Worm (Caenorhabditis elegans) whole organism, L4 larva: ENCODE measurements around the gene F21C10.18.

Experiments
- F26F4.8 ChIP-seq: fragments of 200-800 bp; sonication (Bioruptor generic); conservative IDR thresholded peaks from 2 replicates; pipeline ENCODE4 v1.3.6; 2022; ENCODE audit warnings: missing genetic modification characterization, missing compliant biosample characterization
- T20F7.1 ChIP-seq: fragments of 200-800 bp; sonication (Bioruptor generic); optimal IDR thresholded peaks from 2 replicates; lab custom pipeline; 2018; ENCODE audit warnings: mild to moderate bottlenecking, missing genetic modification characterization, missing compliant biosample characterization
- Y48G9A.11 ChIP-seq: fragments of 200-800 bp; sonication (Bioruptor generic); IDR thresholded peaks from 2 replicates; pipeline ENCODE4 v1.3.6; 2022; ENCODE audit warnings: missing genetic modification reagents, missing genetic modification characterization, missing compliant biosample characterization
- ZK546.5 ChIP-seq, 2 experiments: sonication (generic microtip); optimal IDR thresholded peaks; 2 replicates each; lab custom pipeline; 2017; ENCODE audit warnings: missing biosample characterization in 2 of 2, missing genetic modification characterization in 2 of 2
- aha-1 ChIP-seq: fragments of 150-350 bp; peaks from one replicate; lab custom pipeline; 2014; ENCODE audit warnings: missing biosample characterization, missing genetic modification characterization
- ama-1 ChIP-seq: fragments of 150-350 bp; optimal IDR thresholded peaks from 2 replicates; lab custom pipeline; 2014; ENCODE audit warnings: inconsistent platforms, mixed read lengths
- ceh-20 ChIP-seq: fragments of 200-800 bp; sonication (Bioruptor generic); IDR thresholded peaks from 2 replicates; pipeline ENCODE4 v1.3.6; 2022; ENCODE audit warnings: missing genetic modification reagents, missing genetic modification characterization, missing compliant biosample characterization
- ceh-62 ChIP-seq: sonication (generic microtip); optimal IDR thresholded peaks from 2 replicates; lab custom pipeline; 2017; ENCODE audit warnings: missing biosample characterization, missing genetic modification characterization
- ceh-82 ChIP-seq: sonication (generic microtip); optimal IDR thresholded peaks from 2 replicates; lab custom pipeline; 2017; ENCODE audit warnings: missing biosample characterization, missing genetic modification characterization
- daf-16 ChIP-seq, 3 experiments: sonication (generic microtip); optimal IDR thresholded peaks; 2 replicates each; lab custom pipeline; 2016 to 2017; ENCODE audit warnings: missing genetic modification characterization in 3 of 3, missing genetic modification reagents in 3 of 3, mild to moderate bottlenecking in 2 of 3, missing compliant biosample characterization in 2 of 3, missing biosample characterization in 1 of 3, moderate library complexity in 1 of 3
- dmd-6 ChIP-seq: fragments of 200-800 bp; sonication (Bioruptor generic); IDR thresholded peaks from 2 replicates; pipeline ENCODE4 v1.3.6; 2022; ENCODE audit warnings: missing genetic modification reagents, missing genetic modification characterization, missing compliant biosample characterization
- dve-1 ChIP-seq: sonication (generic microtip); optimal IDR thresholded peaks from 2 replicates; lab custom pipeline; 2017; ENCODE audit warnings: antibody characterized with exemption, mild to moderate bottlenecking, missing genetic modification characterization, missing compliant biosample characterization; ENCODE audit not compliant: insufficient read depth
- fos-1 ChIP-seq: fragments of 150-350 bp; optimal IDR thresholded peaks from 2 replicates; lab custom pipeline; 2014; ENCODE audit warnings: missing biosample characterization, missing genetic modification characterization
- hif-1 ChIP-seq, 2 experiments: sonication (generic microtip); optimal IDR thresholded peaks; 2 replicates each; lab custom pipeline; 2016 to 2017; ENCODE audit warnings: missing compliant biosample characterization in 2 of 2, missing genetic modification characterization in 2 of 2, missing genetic modification reagents in 2 of 2, missing genotype in 2 of 2, mild to moderate bottlenecking in 1 of 2
- hlh-11 ChIP-seq: fragments of 200-800 bp; sonication (Bioruptor generic); optimal IDR thresholded peaks from 2 replicates; lab custom pipeline; 2018; ENCODE audit warnings: mild to moderate bottlenecking, missing genetic modification characterization, missing compliant biosample characterization
- hlh-30 ChIP-seq: sonication (generic microtip); optimal IDR thresholded peaks from 2 replicates; lab custom pipeline; 2017; ENCODE audit warnings: antibody characterized with exemption, mild to moderate bottlenecking, missing genetic modification characterization, missing compliant biosample characterization; ENCODE audit not compliant: insufficient read depth
- lim-7 ChIP-seq: fragments of 200-800 bp; sonication (Bioruptor generic); IDR thresholded peaks from 2 replicates; pipeline ENCODE4 v1.3.6; 2022; ENCODE audit warnings: missing genetic modification characterization, missing compliant biosample characterization
- lin-29 ChIP-seq: fragments of 200-800 bp; sonication (Bioruptor generic); IDR thresholded peaks from 2 replicates; pipeline ENCODE4 v1.3.6; 2022; ENCODE audit warnings: missing genetic modification reagents, missing genetic modification characterization, missing compliant biosample characterization
- lsy-2 ChIP-seq, 2 experiments: fragments of 150-350 bp in 1 of 2; sonication (generic microtip) in 1 of 2; optimal IDR thresholded peaks; 2 replicates each; lab custom pipeline; 2014 to 2017; ENCODE audit warnings: missing biosample characterization in 2 of 2, missing genetic modification characterization in 2 of 2
- madf-9 ChIP-seq: fragments of 200-800 bp; sonication (Bioruptor generic); conservative IDR thresholded peaks from 2 replicates; pipeline ENCODE4 v1.3.6; 2022; ENCODE audit warnings: missing genetic modification reagents, missing genetic modification characterization, missing compliant biosample characterization
- mdl-1 ChIP-seq, 2 experiments: fragments of 150-350 bp in 1 of 2; sonication (generic microtip) in 1 of 2; optimal IDR thresholded peaks; 2 replicates each; lab custom pipeline; 2014 to 2017; ENCODE audit warnings: missing biosample characterization in 2 of 2, missing genetic modification characterization in 2 of 2
- mxl-2 ChIP-seq: fragments of 200-800 bp; sonication (Bioruptor generic); conservative IDR thresholded peaks from 2 replicates; pipeline ENCODE4 v1.3.6; 2022; ENCODE audit warnings: missing genetic modification reagents, missing genetic modification characterization, missing compliant biosample characterization
- nhr-102 ChIP-seq: sonication (generic microtip); optimal IDR thresholded peaks from 2 replicates; lab custom pipeline; 2016; ENCODE audit warnings: mild to moderate bottlenecking, missing genetic modification characterization, moderate library complexity, missing compliant biosample characterization
- nhr-25 ChIP-seq: sonication (generic microtip); optimal IDR thresholded peaks from 2 replicates; lab custom pipeline; 2017; ENCODE audit warnings: missing genetic modification characterization, mild to moderate bottlenecking, missing compliant biosample characterization, antibody characterized with exemption, moderate library complexity, borderline replicate concordance; ENCODE audit not compliant: insufficient read depth
- nhr-28 ChIP-seq: fragments of 150-350 bp; optimal IDR thresholded peaks from 2 replicates; lab custom pipeline; 2014; ENCODE audit warnings: missing biosample characterization, missing genetic modification characterization
- nhr-48 ChIP-seq: sonication (generic microtip); optimal IDR thresholded peaks from 2 replicates; lab custom pipeline; 2016; ENCODE audit warnings: mild to moderate bottlenecking, missing genetic modification characterization, missing compliant biosample characterization
- nhr-6 ChIP-seq: fragments of 150-350 bp; optimal IDR thresholded peaks from 2 replicates; lab custom pipeline; 2014; ENCODE audit warnings: missing biosample characterization, missing genetic modification characterization
- pha-4 ChIP-seq, 2 experiments: fragments of 150-350 bp in 1 of 2; fragments of 200-800 bp in 1 of 2; sonication (Bioruptor generic) in 1 of 2; IDR thresholded peaks in 1 of 2; optimal IDR thresholded peaks in 1 of 2; 2 replicates each; pipeline versions ENCODE4 v1.3.6 to Lab custom; 2014 to 2022; ENCODE audit warnings: missing genetic modification characterization in 2 of 2, missing genetic modification reagents in 2 of 2, missing biosample characterization in 1 of 2, missing compliant biosample characterization in 1 of 2
- php-3 ChIP-seq: fragments of 200-800 bp; sonication (Bioruptor generic); IDR thresholded peaks from 2 replicates; pipeline ENCODE4 v1.3.6; 2022; ENCODE audit warnings: missing genetic modification reagents, missing genetic modification characterization, missing compliant biosample characterization
- saeg-2 ChIP-seq: fragments of 200-800 bp; sonication (Bioruptor generic); IDR thresholded peaks from 2 replicates; pipeline ENCODE4 v1.3.6; 2022; ENCODE audit warnings: missing genetic modification reagents, missing genetic modification characterization, missing compliant biosample characterization
- spr-3 ChIP-seq: fragments of 200-800 bp; sonication (Bioruptor generic); optimal IDR thresholded peaks from 2 replicates; lab custom pipeline; 2018; ENCODE audit warnings: mild to moderate bottlenecking, missing genetic modification characterization, missing compliant biosample characterization
- tag-97 ChIP-seq: fragments of 200-800 bp; sonication (Bioruptor generic); IDR thresholded peaks from 2 replicates; pipeline ENCODE4 v1.3.6; 2022; ENCODE audit warnings: missing genetic modification characterization, missing compliant biosample characterization
- tra-1 ChIP-seq: fragments of 200-800 bp; sonication (Bioruptor generic); IDR thresholded peaks from 2 replicates; pipeline ENCODE4 v1.3.6; 2022; ENCODE audit warnings: missing genetic modification reagents, missing genetic modification characterization, missing compliant biosample characterization
- unc-62 ChIP-seq, 3 experiments: fragments of 150-350 bp in 1 of 3; sonication (generic microtip); optimal IDR thresholded peaks in 2 of 3; peaks in 1 of 3; 1 replicate in 1 of 3; 2 replicates in 2 of 3; lab custom pipeline; 2014 to 2017; ENCODE audit warnings: missing biosample characterization in 3 of 3, missing genetic modification characterization in 3 of 3, missing genetic modification reagents in 3 of 3, missing genotype in 1 of 3
- zag-1 ChIP-seq: fragments of 150-350 bp; optimal IDR thresholded peaks from 2 replicates; lab custom pipeline; 2014; ENCODE audit warnings: missing biosample characterization, missing genetic modification characterization
- zip-11 ChIP-seq: fragments of 200-800 bp; sonication (Bioruptor generic); IDR thresholded peaks from 2 replicates; pipeline ENCODE4 v1.3.6; 2022; ENCODE audit warnings: missing genetic modification characterization, missing compliant biosample characterization
- ztf-7 ChIP-seq: fragments of 150-350 bp; optimal IDR thresholded peaks from 2 replicates; lab custom pipeline; 2014; ENCODE audit warnings: missing biosample characterization, missing genetic modification characterization

F21C10.18 gene

DNA sequence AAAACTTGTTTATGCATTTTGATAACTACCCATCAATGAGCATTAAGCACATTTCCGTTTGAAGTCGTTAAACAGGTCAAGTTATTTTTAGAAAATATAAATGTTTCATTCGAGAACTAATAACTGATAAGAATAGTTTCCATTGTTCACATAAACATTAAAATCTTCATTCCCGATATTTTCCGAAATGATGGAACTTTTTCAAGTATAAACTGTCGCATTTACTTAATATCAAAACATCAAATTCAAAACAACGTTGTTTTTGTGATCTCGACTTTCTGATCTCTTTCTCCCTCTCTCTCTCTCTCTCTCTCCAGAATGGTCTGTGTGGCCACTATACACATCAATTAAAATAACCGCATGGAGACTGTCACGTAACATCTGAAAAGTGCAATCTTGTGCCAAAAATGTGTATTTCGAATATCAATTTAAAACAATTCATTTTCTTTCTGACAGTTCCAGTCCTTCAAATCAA is 33.9 kb upstream of the F21C10.18 start (continued):
- TF ChIP-seq php-3 (GFP tag; lab: Robert Waterston, UW): peak; percentile 76
- TF ChIP-seq nhr-25 (tag; lab: Kevin White, UChicago): no peak
- TF ChIP-seq ztf-7 (tag; lab: Kevin White, UChicago): no peak
- peak; percentile 96 for TF ChIP-seq aha-1 (tag; lab: Kevin White, UChicago)
- no peak for TF ChIP-seq mxl-2 (GFP tag; lab: Robert Waterston, UW)

DNA sequence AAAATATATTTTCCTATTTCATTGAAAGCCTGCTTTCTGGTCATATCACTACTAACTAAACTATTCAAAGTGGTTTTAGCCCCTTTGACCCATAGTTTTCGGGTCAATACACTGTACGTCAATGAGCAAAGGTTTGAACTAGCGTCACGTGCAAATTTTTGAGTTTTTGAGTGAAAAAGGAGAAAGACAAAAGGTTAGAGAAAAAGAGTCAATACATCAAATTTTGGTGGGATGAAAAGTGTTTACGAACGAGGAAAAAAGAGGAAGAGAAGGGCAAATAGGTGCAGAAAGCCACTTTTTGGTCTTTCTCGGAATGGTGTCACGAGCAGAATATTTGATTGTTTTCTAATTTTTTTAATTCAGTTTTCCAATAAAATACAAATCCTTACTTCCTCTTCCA is 32.5 kb upstream of the F21C10.18 start:
- TF ChIP-seq hlh-30: peak; percentile 38
- TF ChIP-seq daf-16 (GFP tag; optimal IDR thresholded peaks at IDR 0.05; lab: Kevin White, UChicago): no peak
- peak; percentile 59 for TF ChIP-seq daf-16 (tag; optimal IDR thresholded peaks at IDR 0.05; lab: Kevin White, UChicago)
- TF ChIP-seq nhr-48: no peak
- no peak for TF ChIP-seq lim-7 (GFP tag; lab: Robert Waterston, UW)
- peak; percentile 35 for TF ChIP-seq hlh-11 (tag; lab: Kevin White, UChicago)
- no peak for TF ChIP-seq ama-1 (lab: Kevin White, UChicago)
- peak; percentile 31 for TF ChIP-seq dmd-6 (GFP tag; lab: Robert Waterston, UW)
- TF ChIP-seq pha-4 (GFP tag; IDR thresholded peaks at IDR 0.05; lab: Robert Waterston, UW): 0 out of 2 replicates have a peak, but pooled peaks have one; percentile 35
- TF ChIP-seq pha-4 (tag; optimal IDR thresholded peaks at IDR 0.05; lab: Kevin White, UChicago): no peak
- TF ChIP-seq nhr-28: peak; percentile 25
- no peak for TF ChIP-seq madf-9 (GFP tag; lab: Robert Waterston, UW)
- TF ChIP-seq ceh-82: no peak
- TF ChIP-seq dve-1 (tag; lab: Kevin White, UChicago): peak; percentile 15
- TF ChIP-seq lsy-2 (tag; optimal IDR thresholded peaks at IDR 0.05; lab: Kevin White, UChicago): peak in 1 of 2 experiments; percentile 25
- peak in 1 of 2 experiments; percentile 32 for TF ChIP-seq mdl-1 (tag; optimal IDR thresholded peaks at IDR 0.05; lab: Kevin White, UChicago)

DNA sequence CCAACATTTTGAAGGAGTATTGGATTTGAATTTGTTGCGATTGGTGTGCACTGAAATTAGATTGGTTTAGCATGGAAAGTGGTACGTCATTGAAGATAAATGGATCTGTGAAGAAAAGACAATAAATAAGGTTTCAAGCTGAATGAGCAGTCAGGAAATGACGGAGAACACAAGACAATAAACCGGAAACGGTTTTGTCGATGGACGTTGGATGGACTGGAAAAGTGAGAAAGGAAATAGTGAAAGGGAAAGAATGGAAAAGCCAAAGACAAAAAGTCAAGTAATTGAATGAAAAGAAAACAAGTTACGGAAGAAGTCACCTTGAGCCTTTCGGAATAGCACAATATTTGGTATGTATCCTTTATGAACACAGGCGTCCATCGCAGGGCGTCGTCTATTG is 32.0 kb upstream of the F21C10.18 start, which contains the start of gene T27E4.7:
T27E4.7 (minus strand) TSS at position 50 of the 400 bp plus-strand sequence.
- TF ChIP-seq daf-16 (GFP tag; optimal IDR thresholded peaks at IDR 0.05; lab: Kevin White, UChicago): no peak
- TF ChIP-seq daf-16 (tag; optimal IDR thresholded peaks at IDR 0.05; lab: Kevin White, UChicago): peak; percentile 4
- TF ChIP-seq aha-1 (tag; lab: Kevin White, UChicago): peak; percentile 92
- no peak for TF ChIP-seq mxl-2 (GFP tag; lab: Robert Waterston, UW)
- no peak for TF ChIP-seq lin-29 (GFP tag; lab: Robert Waterston, UW)

DNA sequence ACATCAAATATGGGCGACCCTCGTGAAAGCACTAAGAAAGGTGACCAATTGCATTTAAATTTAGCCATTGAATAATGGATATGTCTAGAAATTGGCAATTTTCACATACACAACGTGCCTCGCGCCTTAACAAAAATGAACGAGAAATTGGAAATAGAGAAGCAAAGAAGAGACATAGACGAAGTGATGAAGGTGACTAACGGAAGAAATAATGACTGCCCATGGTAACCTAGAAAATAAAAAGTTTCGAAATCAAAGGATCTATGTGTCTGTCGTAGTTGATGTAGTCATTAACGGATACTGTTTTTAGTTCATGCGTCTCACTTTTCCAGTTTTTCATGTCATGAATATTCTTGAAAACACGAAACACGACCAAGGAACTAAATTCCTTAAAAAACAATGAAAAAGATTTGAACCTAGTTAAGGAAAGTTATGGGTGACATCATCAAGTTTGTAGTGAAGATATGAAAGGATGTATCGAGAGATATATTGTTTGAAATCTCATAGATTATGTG is 30.2 kb upstream of the F21C10.18 start:
- TF ChIP-seq nhr-28: peak; percentile 66
- peak in 1 of 2 experiments; percentile 53 for TF ChIP-seq unc-62 (GFP tag; optimal IDR thresholded peaks at IDR 0.05 in 1 of 2; lab: Kevin White, UChicago)
- TF ChIP-seq unc-62 (tag; optimal IDR thresholded peaks at IDR 0.05; lab: Kevin White, UChicago): no peak
- no peak for TF ChIP-seq ceh-20 (GFP tag; lab: Robert Waterston, UW)
- TF ChIP-seq lsy-2 (tag; optimal IDR thresholded peaks at IDR 0.05; lab: Kevin White, UChicago): no peak
- TF ChIP-seq T20F7.1: no peak
- no peak for TF ChIP-seq spr-3 (GFP tag; lab: Kevin White, UChicago)

DNA sequence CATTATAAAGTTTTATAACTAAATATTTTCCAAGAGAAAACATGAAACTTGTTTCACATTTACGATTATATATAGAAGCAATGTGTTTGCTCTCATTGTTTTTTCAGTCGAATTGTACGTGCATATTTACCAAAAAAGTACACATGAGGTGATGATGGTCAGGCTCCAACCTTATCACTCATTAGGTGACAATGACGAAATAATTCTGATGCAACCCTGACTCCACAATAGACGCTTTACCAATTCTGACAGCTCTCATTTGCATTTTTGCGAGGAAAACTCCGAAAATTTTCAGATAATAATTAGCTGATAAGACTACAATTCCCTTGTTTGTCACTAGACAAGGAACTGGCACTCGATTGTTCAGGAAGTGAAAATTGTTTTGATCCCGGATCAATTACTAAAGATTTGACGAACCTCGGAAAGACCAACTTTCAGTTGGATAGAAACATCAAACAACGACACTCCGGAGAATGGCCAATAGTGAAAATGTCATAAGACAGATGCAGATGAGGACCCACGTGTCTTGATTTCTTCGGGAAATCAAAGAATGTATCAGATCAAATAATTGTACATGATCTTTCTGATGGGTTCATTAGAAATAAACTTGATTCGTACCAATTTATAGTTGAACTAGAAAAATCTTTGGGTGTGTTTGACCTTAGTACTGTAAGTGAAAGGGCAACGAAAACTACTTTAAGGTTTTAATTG is 29.3 kb upstream of the F21C10.18 start:
- TF ChIP-seq nhr-28 (peak; percentile 54), tag-97 (GFP tag; lab: Robert Waterston, UW) (no peak), hif-1 (tag; optimal IDR thresholded peaks at IDR 0.05; lab: Kevin White, UChicago) (peak; percentile 2 to 94), mdl-1 (tag; optimal IDR thresholded peaks at IDR 0.05; lab: Kevin White, UChicago) (peak in 1 of 2 experiments; percentile 55), saeg-2 (0 out of 2 replicates have a peak, but pooled peaks have one; percentile 38), nhr-48 (peak; percentile 85), F26F4.8 (GFP tag; lab: Robert Waterston, UW) (no peak), Y48G9A.11 (GFP tag; lab: Robert Waterston, UW) (no peak), ZK546.5 (tag; optimal IDR thresholded peaks at IDR 0.05; lab: Kevin White, UChicago) (no peak), hlh-30 (peak; percentile 52), aha-1 (tag; lab: Kevin White, UChicago) (peak; percentile 89), ceh-62 (tag; lab: Kevin White, UChicago) (no peak), tra-1 (GFP tag; lab: Robert Waterston, UW) (peak; percentile 44; the same call in 1 of the 2 replicates), nhr-6 (tag; lab: Kevin White, UChicago) (no peak), hlh-11 (tag; lab: Kevin White, UChicago) (peak; percentile 89), zip-11 (GFP tag; lab: Robert Waterston, UW) (no peak), fos-1 (tag; lab: Kevin White, UChicago) (no peak), zag-1 (tag; lab: Kevin White, UChicago) (no peak), nhr-102 (tag; lab: Kevin White, UChicago) (peak; percentile 75), dmd-6 (GFP tag; lab: Robert Waterston, UW) (peak; percentile 91)
